Worm (Caenorhabditis elegans) whole organism, L4 larva: ENCODE measurements around the gene F54C9.9.

Experiments used
- D1046.2 ChIP-seq: fragments of 200-800 bp; sonication (Bioruptor generic); IDR thresholded peaks from 2 replicates; pipeline ENCODE4 v1.3.6; 2022; ENCODE audit warnings: missing genetic modification characterization, missing compliant biosample characterization
- F37D6.2 ChIP-seq: sonication (generic microtip); optimal IDR thresholded peaks from 2 replicates; lab custom pipeline; 2016; ENCODE audit warnings: mild to moderate bottlenecking, missing genetic modification characterization, missing compliant biosample characterization
- F44E2.7 ChIP-seq: fragments of 200-800 bp; sonication (Bioruptor generic); IDR thresholded peaks from 2 replicates; pipeline ENCODE4 v2.1.2; 2022; ENCODE audit warnings: missing genetic modification characterization, missing compliant biosample characterization
- R02D3.7 ChIP-seq: fragments of 150-350 bp; sonication (generic microtip); optimal IDR thresholded peaks from 3 replicates; lab custom pipeline; 2014; ENCODE audit warnings: missing biosample characterization, missing genetic modification characterization
- T20F7.1 ChIP-seq: fragments of 200-800 bp; sonication (Bioruptor generic); optimal IDR thresholded peaks from 2 replicates; lab custom pipeline; 2018; ENCODE audit warnings: mild to moderate bottlenecking, missing genetic modification characterization, missing compliant biosample characterization
- Y105C5A.15 ChIP-seq: fragments of 200-800 bp; sonication (Bioruptor generic); IDR thresholded peaks from 2 replicates; pipeline ENCODE4 v1.3.6; 2022; ENCODE audit warnings: missing genetic modification characterization, missing compliant biosample characterization
- ZK337.2 ChIP-seq: fragments of 200-800 bp; sonication (Bioruptor generic); IDR thresholded peaks from 2 replicates; pipeline ENCODE4 v1.3.6; 2022; ENCODE audit warnings: missing genetic modification reagents, missing genetic modification characterization, missing compliant biosample characterization
- ama-1 ChIP-seq: fragments of 150-350 bp; optimal IDR thresholded peaks from 2 replicates; lab custom pipeline; 2014; ENCODE audit warnings: inconsistent platforms, mixed read lengths
- arid-1 ChIP-seq: fragments of 200-800 bp; sonication (Bioruptor generic); conservative IDR thresholded peaks from 2 replicates; pipeline ENCODE4 v1.3.6; 2022; ENCODE audit warnings: missing genetic modification reagents, missing genetic modification characterization, missing compliant biosample characterization
- attf-4 ChIP-seq: sonication (generic microtip); optimal IDR thresholded peaks from 3 replicates; lab custom pipeline; 2017; ENCODE audit warnings: missing biosample characterization, missing genetic modification characterization
- ceh-20 ChIP-seq: fragments of 200-800 bp; sonication (Bioruptor generic); IDR thresholded peaks from 2 replicates; pipeline ENCODE4 v1.3.6; 2022; ENCODE audit warnings: missing genetic modification reagents, missing genetic modification characterization, missing compliant biosample characterization
- ceh-44 ChIP-seq: fragments of 200-800 bp; sonication (Bioruptor generic); IDR thresholded peaks from 2 replicates; pipeline ENCODE4 v1.3.6; 2022; ENCODE audit warnings: missing genetic modification reagents, missing genetic modification characterization, missing compliant biosample characterization
- ceh-62 ChIP-seq: sonication (generic microtip); optimal IDR thresholded peaks from 2 replicates; lab custom pipeline; 2017; ENCODE audit warnings: missing biosample characterization, missing genetic modification characterization
- ces-1 ChIP-seq: fragments of 150-350 bp; sonication (generic microtip); optimal IDR thresholded peaks from 4 replicates; lab custom pipeline; 2014; ENCODE audit warnings: missing biosample characterization, missing genetic modification reagents, missing genetic modification characterization
- cey-2 ChIP-seq: sonication (generic microtip); optimal IDR thresholded peaks from 3 replicates; lab custom pipeline; 2017; ENCODE audit warnings: missing genetic modification characterization, mild to moderate bottlenecking, missing compliant biosample characterization, antibody characterized with exemption, borderline replicate concordance; ENCODE audit not compliant: insufficient read depth
- ctbp-1 ChIP-seq: fragments of 200-800 bp; sonication (Bioruptor generic); IDR thresholded peaks from 2 replicates; pipeline ENCODE4 v1.3.6; 2022; ENCODE audit warnings: missing genetic modification reagents, missing genetic modification characterization, missing compliant biosample characterization
- daf-12 ChIP-seq: fragments of 150-350 bp; optimal IDR thresholded peaks from 2 replicates; lab custom pipeline; 2014; ENCODE audit warnings: missing biosample characterization, missing genetic modification reagents, missing genetic modification characterization
- daf-16 ChIP-seq, 3 experiments: sonication (generic microtip); optimal IDR thresholded peaks; 2 replicates each; lab custom pipeline; 2016 to 2017; ENCODE audit warnings: missing genetic modification characterization in 3 of 3, missing genetic modification reagents in 3 of 3, mild to moderate bottlenecking in 2 of 3, missing compliant biosample characterization in 2 of 3, missing biosample characterization in 1 of 3, moderate library complexity in 1 of 3
- dmd-6 ChIP-seq: fragments of 200-800 bp; sonication (Bioruptor generic); IDR thresholded peaks from 2 replicates; pipeline ENCODE4 v1.3.6; 2022; ENCODE audit warnings: missing genetic modification reagents, missing genetic modification characterization, missing compliant biosample characterization
- duxl-1 ChIP-seq: sonication (generic microtip); optimal IDR thresholded peaks from 2 replicates; lab custom pipeline; 2016; ENCODE audit warnings: mild to moderate bottlenecking, missing genetic modification characterization, moderate library complexity, missing compliant biosample characterization; ENCODE audit not compliant: poor library complexity
- dve-1 ChIP-seq: sonication (generic microtip); optimal IDR thresholded peaks from 2 replicates; lab custom pipeline; 2017; ENCODE audit warnings: antibody characterized with exemption, mild to moderate bottlenecking, missing genetic modification characterization, missing compliant biosample characterization; ENCODE audit not compliant: insufficient read depth
- gei-8 ChIP-seq: fragments of 200-800 bp; sonication (Bioruptor generic); optimal IDR thresholded peaks from 2 replicates; lab custom pipeline; 2018; ENCODE audit warnings: mild to moderate bottlenecking, missing genetic modification characterization, missing compliant biosample characterization
- hif-1 ChIP-seq, 2 experiments: sonication (generic microtip); optimal IDR thresholded peaks; 2 replicates each; lab custom pipeline; 2016 to 2017; ENCODE audit warnings: missing compliant biosample characterization in 2 of 2, missing genetic modification characterization in 2 of 2, missing genetic modification reagents in 2 of 2, missing genotype in 2 of 2, mild to moderate bottlenecking in 1 of 2
- lim-7 ChIP-seq: fragments of 200-800 bp; sonication (Bioruptor generic); IDR thresholded peaks from 2 replicates; pipeline ENCODE4 v1.3.6; 2022; ENCODE audit warnings: missing genetic modification characterization, missing compliant biosample characterization
- lin-1 ChIP-seq: fragments of 200-800 bp; sonication (Bioruptor generic); IDR thresholded peaks from 2 replicates; pipeline ENCODE4 v1.3.6; 2022; ENCODE audit warnings: missing genetic modification reagents, missing genetic modification characterization, missing compliant biosample characterization
- lin-15B ChIP-seq: fragments of 150-350 bp; sonication (generic microtip); optimal IDR thresholded peaks from 3 replicates; lab custom pipeline; 2014; ENCODE audit warnings: missing biosample characterization, missing genetic modification characterization
- lin-29 ChIP-seq: fragments of 200-800 bp; sonication (Bioruptor generic); IDR thresholded peaks from 2 replicates; pipeline ENCODE4 v1.3.6; 2022; ENCODE audit warnings: missing genetic modification reagents, missing genetic modification characterization, missing compliant biosample characterization
- lin-39 ChIP-seq: fragments of 150-350 bp; optimal IDR thresholded peaks from 2 replicates; lab custom pipeline; 2014; ENCODE audit warnings: missing biosample characterization, missing genetic modification reagents, missing genetic modification characterization
- mdl-1 ChIP-seq, 2 experiments: fragments of 150-350 bp in 1 of 2; sonication (generic microtip) in 1 of 2; optimal IDR thresholded peaks; 2 replicates each; lab custom pipeline; 2014 to 2017; ENCODE audit warnings: missing biosample characterization in 2 of 2, missing genetic modification characterization in 2 of 2
- mdt-29 ChIP-seq: fragments of 200-800 bp; sonication (Bioruptor generic); IDR thresholded peaks from 2 replicates; pipeline ENCODE4 v1.3.6; 2022; ENCODE audit warnings: missing genetic modification reagents, missing genetic modification characterization, missing compliant biosample characterization
- mep-1 ChIP-seq: fragments of 150-350 bp; sonication (generic microtip); optimal IDR thresholded peaks from 3 replicates; lab custom pipeline; 2014; ENCODE audit warnings: missing biosample characterization, missing genetic modification characterization
- mxl-2 ChIP-seq: fragments of 200-800 bp; sonication (Bioruptor generic); conservative IDR thresholded peaks from 2 replicates; pipeline ENCODE4 v1.3.6; 2022; ENCODE audit warnings: missing genetic modification reagents, missing genetic modification characterization, missing compliant biosample characterization
- mxl-3 ChIP-seq: fragments of 200-800 bp; sonication (Bioruptor generic); optimal IDR thresholded peaks from 2 replicates; lab custom pipeline; 2018; ENCODE audit warnings: mild to moderate bottlenecking, missing genetic modification characterization, missing compliant biosample characterization
- nhr-10 ChIP-seq: fragments of 150-350 bp; optimal IDR thresholded peaks from 2 replicates; lab custom pipeline; 2014; ENCODE audit warnings: missing biosample characterization, missing genetic modification characterization
- nhr-11 ChIP-seq: fragments of 150-350 bp; optimal IDR thresholded peaks from 2 replicates; lab custom pipeline; 2014; ENCODE audit warnings: missing biosample characterization, missing genetic modification characterization
- nhr-111 ChIP-seq: fragments of 200-800 bp; sonication (Bioruptor generic); optimal IDR thresholded peaks from 2 replicates; lab custom pipeline; 2018; ENCODE audit warnings: mild to moderate bottlenecking, missing genetic modification characterization, missing compliant biosample characterization
- nhr-237 ChIP-seq: sonication (generic microtip); optimal IDR thresholded peaks from 2 replicates; lab custom pipeline; 2017; ENCODE audit warnings: missing biosample characterization, missing genetic modification characterization
- nhr-6 ChIP-seq: fragments of 150-350 bp; optimal IDR thresholded peaks from 2 replicates; lab custom pipeline; 2014; ENCODE audit warnings: missing biosample characterization, missing genetic modification characterization
- rbr-2 ChIP-seq: sonication (generic microtip); optimal IDR thresholded peaks from 2 replicates; lab custom pipeline; 2016; ENCODE audit warnings: missing genotype, missing genetic modification characterization, missing compliant biosample characterization
- sdz-12 ChIP-seq: fragments of 200-800 bp; sonication (Bioruptor generic); optimal IDR thresholded peaks from 2 replicates; lab custom pipeline; 2018; ENCODE audit warnings: mild to moderate bottlenecking, missing genetic modification characterization, missing compliant biosample characterization
- set-16 ChIP-seq: fragments of 200-800 bp; sonication (Bioruptor generic); IDR thresholded peaks from 2 replicates; pipeline ENCODE4 v1.3.6; 2022; ENCODE audit warnings: missing genetic modification reagents, missing genetic modification characterization, missing compliant biosample characterization
- snpc-4 ChIP-seq: fragments of 150-350 bp; optimal IDR thresholded peaks from 2 replicates; lab custom pipeline; 2014; ENCODE audit warnings: missing biosample characterization, missing genetic modification characterization
- spr-1 ChIP-seq: sonication (generic microtip); optimal IDR thresholded peaks from 2 replicates; lab custom pipeline; 2016; ENCODE audit warnings: mild to moderate bottlenecking, missing genetic modification characterization, missing compliant biosample characterization
- tag-97 ChIP-seq: fragments of 200-800 bp; sonication (Bioruptor generic); IDR thresholded peaks from 2 replicates; pipeline ENCODE4 v1.3.6; 2022; ENCODE audit warnings: missing genetic modification characterization, missing compliant biosample characterization
- unc-62 ChIP-seq, 3 experiments: fragments of 150-350 bp in 1 of 3; sonication (generic microtip); optimal IDR thresholded peaks in 2 of 3; peaks in 1 of 3; 1 replicate in 1 of 3; 2 replicates in 2 of 3; lab custom pipeline; 2014 to 2017; ENCODE audit warnings: missing biosample characterization in 3 of 3, missing genetic modification characterization in 3 of 3, missing genetic modification reagents in 3 of 3, missing genotype in 1 of 3
- vab-7 ChIP-seq: fragments of 200-800 bp; sonication (Bioruptor generic); IDR thresholded peaks from 2 replicates; pipeline ENCODE4 v1.3.6; 2022; ENCODE audit warnings: missing genetic modification reagents, missing genetic modification characterization, missing compliant biosample characterization
- zfp-3 ChIP-seq: fragments of 200-800 bp; sonication (Bioruptor generic); conservative IDR thresholded peaks from 2 replicates; pipeline ENCODE4 v1.3.6; 2022; ENCODE audit warnings: missing genetic modification reagents, missing genetic modification characterization, missing compliant biosample characterization
- zip-2 ChIP-seq: fragments of 150-350 bp; optimal IDR thresholded peaks from 2 replicates; lab custom pipeline; 2014; ENCODE audit warnings: missing biosample characterization, missing genetic modification characterization
- ztf-7 ChIP-seq: fragments of 150-350 bp; optimal IDR thresholded peaks from 2 replicates; lab custom pipeline; 2014; ENCODE audit warnings: missing biosample characterization, missing genetic modification characterization

F54C9.9 gene

ce11 chrII:8546975-8547374 lies 30.9 kb upstream of the F54C9.9 start (continued):
- TF ChIP-seq nhr-111 (GFP tag; lab: Kevin White, UChicago) (peak; percentile 89), mdt-29 (GFP tag; lab: Robert Waterston, UW) (no peak; the same call in 1 of the 2 replicates), mdl-1 (tag; optimal IDR thresholded peaks at IDR 0.05; lab: Kevin White, UChicago) (peak in 1 of 2 experiments; percentile 52), zfp-3 (peak; percentile 72), ceh-20 (GFP tag; lab: Robert Waterston, UW) (no peak), nhr-237 (no peak), F37D6.2 (tag; lab: Kevin White, UChicago) (peak; percentile 21), D1046.2 (GFP tag; lab: Robert Waterston, UW) (no peak), mxl-3 (GFP tag; lab: Kevin White, UChicago) (peak; percentile 88), dve-1 (tag; lab: Kevin White, UChicago) (no peak), Y105C5A.15 (no peak; the same call in 1 of the 2 replicates), spr-1 (tag; lab: Kevin White, UChicago) (peak; percentile 85), R02D3.7 (tag; lab: Kevin White, UChicago) (peak; percentile 7), nhr-11 (tag; lab: Kevin White, UChicago) (peak; percentile 32), rbr-2 (tag; lab: Kevin White, UChicago) (peak; percentile 59), lin-15B (no peak), ztf-7 (tag; lab: Kevin White, UChicago) (no peak), lin-1 (peak; percentile 79), nhr-10 (tag; lab: Kevin White, UChicago) (no peak), attf-4 (tag; lab: Kevin White, UChicago) (no peak), lin-29 (GFP tag; lab: Robert Waterston, UW) (0 out of 2 replicates have a peak, but pooled peaks have one; percentile 29), zip-2 (tag; lab: Kevin White, UChicago) (no peak), snpc-4 (tag; lab: Kevin White, UChicago) (no peak), lin-39 (tag; lab: Kevin White, UChicago) (no peak), vab-7 (GFP tag; lab: Robert Waterston, UW) (no peak; the same call in none of the 2 replicates), unc-62 (GFP tag; optimal IDR thresholded peaks at IDR 0.05 in 1 of 2; lab: Kevin White, UChicago) (no peak), unc-62 (tag; optimal IDR thresholded peaks at IDR 0.05; lab: Kevin White, UChicago) (no peak), cey-2 (tag; lab: Kevin White, UChicago) (no peak), mep-1 (tag; lab: Kevin White, UChicago) (no peak), ama-1 (no peak), duxl-1 (tag; lab: Kevin White, UChicago) (peak; percentile 81), T20F7.1 (peak; percentile 69), ctbp-1 (peak; percentile 87), daf-12 (tag; lab: Kevin White, UChicago) (no peak), set-16 (GFP tag; lab: Robert Waterston, UW) (no peak), gei-8 (peak; percentile 84), arid-1 (peak; percentile 91), lim-7 (GFP tag; lab: Robert Waterston, UW) (peak; percentile 98), ZK337.2 (GFP tag; lab: Robert Waterston, UW) (peak; percentile 79; the same call in 1 of the 2 replicates), daf-16 (GFP tag; optimal IDR thresholded peaks at IDR 0.05; lab: Kevin White, UChicago) (peak; percentile 54 to 86), daf-16 (tag; optimal IDR thresholded peaks at IDR 0.05; lab: Kevin White, UChicago) (peak; percentile 77), ceh-44 (peak; percentile 70; the same call in 1 of the 2 replicates), F44E2.7 (GFP tag; lab: Robert Waterston, UW) (no peak; the same call in 1 of the 2 replicates), ceh-62 (tag; lab: Kevin White, UChicago) (no peak), tag-97 (GFP tag; lab: Robert Waterston, UW) (0 out of 2 replicates have a peak, but pooled peaks have one; percentile 61), ces-1 (GFP tag; lab: Kevin White, UChicago) (no peak), dmd-6 (GFP tag; lab: Robert Waterston, UW) (no peak), nhr-6 (tag; lab: Kevin White, UChicago) (peak; percentile 84), hif-1 (tag; optimal IDR thresholded peaks at IDR 0.05; lab: Kevin White, UChicago) (peak in 1 of 2 experiments; percentile 5), mxl-2 (GFP tag; lab: Robert Waterston, UW) (0 out of 2 replicates have a peak, but pooled peaks have one; percentile 65), sdz-12 (GFP tag; lab: Kevin White, UChicago) (peak; percentile 61)
